Worm (Caenorhabditis elegans): Measurements from ENCODE around the gene R160.14.

R160.14 gene

DNA sequence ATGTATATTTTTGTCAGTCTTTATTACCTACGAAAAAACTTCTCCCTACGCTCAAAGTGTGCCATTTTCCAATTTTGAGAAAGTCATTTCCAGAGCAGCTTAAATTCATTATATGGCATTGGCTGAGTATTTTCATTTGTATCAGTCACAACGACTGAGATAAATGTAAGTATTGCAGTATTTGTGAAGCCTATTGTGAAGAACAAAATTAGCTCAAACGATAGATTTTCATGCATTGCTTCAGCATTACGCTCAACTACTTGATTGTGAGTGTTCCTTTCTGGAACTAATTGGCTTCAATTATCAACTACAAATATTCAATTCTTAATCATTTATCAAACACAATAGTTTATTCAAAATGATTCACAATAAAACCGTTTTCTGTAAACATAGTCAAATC, 5.8 kb upstream of the R160.14 start, which contains the start of gene R160.12:
TSS of gene R160.12 (minus strand) at position 101 of the 400 bp plus-strand sequence.
- TF ChIP-seq unc-62 (GFP tag; optimal IDR thresholded peaks at IDR 0.05), result no peak

DNA sequence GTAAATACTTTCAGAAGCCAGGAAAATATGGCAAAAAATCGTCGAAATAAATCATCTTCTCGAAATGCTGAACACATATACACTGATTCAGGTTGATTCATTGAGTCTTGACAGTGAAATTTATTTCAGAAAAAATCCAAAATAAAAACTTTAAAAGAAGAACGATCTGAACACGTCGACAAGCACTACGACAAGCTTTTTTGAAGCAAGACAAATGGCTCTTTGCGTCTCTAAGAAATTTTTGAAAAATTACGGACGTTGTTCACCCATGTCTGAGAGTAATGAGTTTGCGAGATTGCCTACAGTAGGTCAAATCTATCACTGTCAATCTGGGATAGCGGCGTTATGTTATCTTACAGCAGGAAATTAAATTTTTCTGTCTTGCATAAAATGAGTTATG, 4.9 kb upstream of the R160.14 start, which contains the start of gene R160.2:
TSS of gene R160.2 (minus strand) at position 101 of the 400 bp plus-strand sequence.
- TF ChIP-seq unc-62 (GFP tag; optimal IDR thresholded peaks at IDR 0.05), result no peak

DNA sequence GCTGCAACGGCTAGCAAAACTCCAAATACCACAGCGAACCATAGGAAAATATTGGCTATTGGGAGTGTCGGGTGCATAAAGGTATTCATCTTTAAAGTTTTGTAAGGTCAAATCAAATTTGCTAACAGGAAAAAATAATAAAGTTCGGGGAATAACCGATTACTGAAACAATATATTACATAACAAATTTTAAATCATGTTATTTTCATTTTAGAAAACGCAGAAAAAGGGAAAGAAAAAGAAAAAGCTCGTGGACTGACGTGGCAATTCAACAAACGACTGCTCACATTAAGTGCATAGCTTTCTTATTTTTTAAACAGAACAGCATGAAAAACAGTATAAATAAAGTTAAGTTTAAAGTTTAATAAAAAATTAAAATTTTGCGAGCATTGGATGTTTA, 1.2 kb upstream of the R160.14 start, which contains the start of gene R160.6:
TSS of gene R160.6 (minus strand) at position 101 of the 400 bp plus-strand sequence.
- TF ChIP-seq unc-62 (GFP tag; optimal IDR thresholded peaks at IDR 0.05), result no peak

- TF ChIP-seq unc-62 (GFP tag; optimal IDR thresholded peaks at IDR 0.05), result no peak
These were observed 475 bp downstream of the R160.14 start, which contains the start of gene R160.13 for ce11 chrX:4371413-4371812. Gene R160.13 (minus strand): TSS chrX:4371513.

- TF ChIP-seq unc-62 (GFP tag; optimal IDR thresholded peaks at IDR 0.05), result no peak
These were observed 1.1 kb downstream of the R160.14 start, which contains the start of gene R160.5 for ce11 chrX:4370756-4371155. Gene R160.5 (minus strand): TSS chrX:4370856.

- no peak for TF ChIP-seq unc-62 (GFP tag; optimal IDR thresholded peaks at IDR 0.05)
These were observed 3.1 kb downstream of the R160.14 start, which contains the start of gene R160.4 for ce11 chrX:4368800-4369199. Gene R160.4 (minus strand): TSS chrX:4368900.

- TF ChIP-seq unc-62 (GFP tag; optimal IDR thresholded peaks at IDR 0.05), result no peak
These were observed 4.5 kb downstream of the R160.14 start, which contains the start of gene R160.10 for ce11 chrX:4367414-4367813. Gene R160.10 (minus strand): TSS chrX:4367514.

- no peak for TF ChIP-seq unc-62 (GFP tag; optimal IDR thresholded peaks at IDR 0.05)
These were observed 5.7 kb downstream of the R160.14 start, which contains the start of gene R160.3 for ce11 chrX:4366231-4366630. Gene R160.3 (minus strand): TSS chrX:4366331.

DNA sequence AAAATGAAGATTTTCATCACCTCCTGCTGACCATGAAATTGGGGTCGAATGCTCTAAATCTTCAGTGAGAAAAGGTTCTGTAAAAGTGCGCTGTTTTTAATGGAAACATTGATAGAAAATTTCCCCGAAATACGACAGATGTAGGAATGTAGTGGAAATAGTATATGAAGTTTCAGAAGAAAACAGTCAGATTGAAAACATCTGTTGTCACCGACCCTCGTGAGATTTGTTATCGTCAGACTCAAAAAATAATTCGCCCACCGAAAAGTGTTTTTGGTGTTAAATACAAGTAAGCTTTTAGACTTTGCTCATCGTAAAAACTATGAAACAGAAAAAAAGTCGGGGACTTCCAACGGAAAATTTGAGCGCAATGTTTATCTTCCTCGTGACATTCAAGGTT, 7.0 kb downstream of the R160.14 start, which contains the start of gene F14H12.8:
TSS of gene F14H12.8 (minus strand) at position 101 of the 400 bp plus-strand sequence.
- no peak for TF ChIP-seq unc-62 (GFP tag; optimal IDR thresholded peaks at IDR 0.05)

DNA sequence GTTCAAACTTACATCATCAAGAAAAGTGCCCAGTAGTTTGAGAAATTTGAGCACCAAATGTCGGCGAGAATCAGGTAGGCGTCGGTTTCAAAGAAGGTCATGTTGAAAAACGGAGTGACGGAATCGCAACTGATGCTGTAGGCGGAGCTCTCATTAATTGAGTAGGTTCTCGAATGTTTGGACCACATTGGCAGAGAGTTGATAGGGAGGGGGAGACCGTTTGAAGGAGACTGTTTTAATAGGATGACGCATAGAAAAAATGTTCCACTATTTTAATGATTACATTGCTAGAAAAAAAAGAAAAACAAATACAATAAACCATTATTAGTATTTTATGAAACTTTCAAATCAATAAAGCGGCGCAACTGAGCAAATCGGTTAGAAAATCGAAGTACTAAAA, 8.7 kb downstream of the R160.14 start, which contains the start of gene F14H12.17:
TSS of gene F14H12.17 (minus strand) at position 101 of the 400 bp plus-strand sequence.
- TF ChIP-seq unc-62 (GFP tag; optimal IDR thresholded peaks at IDR 0.05), result no peak

- no peak for TF ChIP-seq unc-62 (GFP tag; optimal IDR thresholded peaks at IDR 0.05)
These were observed 9.4 kb downstream of the R160.14 start, which contains the start of gene F14H12.7 for ce11 chrX:4362522-4362921. Gene F14H12.7 (minus strand): TSS chrX:4362622.

DNA sequence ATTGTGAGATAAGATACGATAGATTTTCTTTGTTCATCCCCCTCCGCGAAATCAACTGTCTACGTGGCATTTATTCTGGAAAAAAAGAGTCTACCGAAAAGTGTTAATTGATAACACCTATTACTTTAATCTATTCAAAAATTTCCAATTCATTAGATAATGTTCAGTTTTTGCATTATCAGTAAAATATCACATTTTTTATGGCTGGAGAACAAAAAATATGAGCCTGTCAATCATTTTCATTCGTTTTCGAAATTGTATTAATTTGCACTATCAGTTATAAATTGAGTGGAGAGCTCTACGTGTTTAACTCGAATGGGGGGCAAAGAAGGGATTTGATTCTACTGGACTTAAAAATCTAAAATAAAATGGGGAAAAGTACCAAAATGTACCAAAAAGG, 12.9 kb downstream of the R160.14 start:
- no peak for TF ChIP-seq unc-62 (GFP tag; optimal IDR thresholded peaks at IDR 0.05)

- no peak for TF ChIP-seq unc-62 (GFP tag; optimal IDR thresholded peaks at IDR 0.05)
These were observed 14.4 kb downstream of the R160.14 start, which contains the start of gene F14H12.6 for ce11 chrX:4357467-4357866. Gene F14H12.6 (minus strand): TSS chrX:4357567.

DNA sequence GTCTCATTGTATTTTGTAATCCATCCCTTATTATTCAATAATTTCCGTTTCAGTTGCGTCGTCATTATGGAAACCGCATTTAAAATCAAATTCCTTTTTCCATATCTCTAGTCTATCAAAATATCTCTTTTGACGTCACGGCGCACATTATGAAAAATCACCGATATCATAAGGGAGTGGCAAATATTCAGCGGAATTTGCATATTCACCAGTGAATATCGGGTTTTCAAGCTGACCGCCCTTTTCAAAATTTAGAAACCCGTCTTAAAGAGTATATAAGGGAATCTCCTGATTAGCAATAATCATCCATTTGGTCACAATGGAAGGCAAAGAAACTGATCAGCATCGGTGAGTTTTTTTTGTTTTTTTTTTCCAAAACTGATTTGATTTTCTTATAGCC, 18.6 kb downstream of the R160.14 start, which contains the start of gene col-165:
TSS of gene col-165 (plus strand) at position 301 of the 400 bp plus-strand sequence.
- TF ChIP-seq unc-62 (GFP tag; optimal IDR thresholded peaks at IDR 0.05), result no peak

DNA sequence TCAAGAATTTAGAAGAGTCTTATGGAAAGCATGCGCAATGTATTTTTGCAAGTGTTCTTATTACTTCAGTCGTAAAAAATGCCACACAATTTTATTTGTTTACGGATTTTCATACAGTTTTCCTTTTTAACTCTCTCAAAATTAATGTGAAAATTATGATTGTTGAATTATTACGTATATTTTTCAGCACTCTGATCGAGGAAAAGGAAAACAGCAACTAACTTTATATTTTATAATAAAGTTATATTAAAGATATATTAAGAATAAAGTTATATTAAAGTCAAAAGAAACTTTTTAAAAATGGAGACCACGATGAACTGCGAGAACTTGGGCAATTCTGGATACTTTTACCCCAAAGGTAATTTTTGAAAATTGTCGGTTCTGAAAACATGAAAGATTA, 21.7 kb downstream of the R160.14 start, which contains the start of gene F14H12.2:
TSS of gene F14H12.2 (plus strand) at position 301 of the 400 bp plus-strand sequence.
- TF ChIP-seq unc-62 (GFP tag; optimal IDR thresholded peaks at IDR 0.05), result no peak

ce11 chrX:4343915-4344314, 28.0 kb downstream of the R160.14 start, which contains the start of gene F14H12.3:
Gene F14H12.3 (plus strand): TSS chrX:4344215.
- no peak for TF ChIP-seq unc-62 (GFP tag; optimal IDR thresholded peaks at IDR 0.05)

DNA sequence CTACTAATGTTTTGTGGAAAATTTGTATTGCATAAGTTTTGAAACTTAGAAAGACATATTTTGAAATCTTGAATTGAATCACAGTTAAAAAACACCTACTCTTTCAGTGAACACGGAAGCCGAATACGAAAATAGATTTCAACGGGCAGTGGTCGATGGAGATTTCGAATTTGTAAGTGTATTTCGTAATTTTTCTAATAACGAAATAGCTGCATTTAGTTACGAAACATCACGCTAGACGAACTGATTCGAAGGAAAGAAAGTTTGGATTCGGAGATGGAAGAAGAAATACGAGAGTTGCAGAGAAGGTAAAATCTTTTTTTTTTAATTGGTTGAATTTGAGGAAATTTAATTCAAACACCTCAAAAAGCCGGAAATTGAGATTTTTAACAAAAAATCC, 29.2 kb downstream of the R160.14 start:
- no peak for TF ChIP-seq unc-62 (GFP tag; optimal IDR thresholded peaks at IDR 0.05)

Measured in whole organism, dauer.